Fruit fly (Drosophila melanogaster) whole organism, wandering third instar larva: ENCODE data around the gene Aatf.

ENCODE experiments used
- Abd-B ChIP-seq: fragments of >200 bp; optimal IDR thresholded peaks from 2 replicates; lab custom pipeline; 2017; ENCODE audit warnings: missing biosample characterization, missing genetic modification characterization
- CG32264 ChIP-seq: fragments of 200-800 bp; sonication (Bioruptor generic); optimal IDR thresholded peaks from 2 replicates; lab custom pipeline; 2016; ENCODE audit warnings: missing biosample characterization, missing genetic modification characterization
- CG9705 ChIP-seq: fragments of 200-800 bp; sonication (Bioruptor generic); optimal IDR thresholded peaks from 2 replicates; lab custom pipeline; 2018; ENCODE audit warnings: missing biosample characterization, mild to moderate bottlenecking, missing genetic modification characterization
- CrebA ChIP-seq: fragments of 200-800 bp; sonication (Bioruptor generic); optimal IDR thresholded peaks from 2 replicates; lab custom pipeline; 2016; ENCODE audit warnings: missing biosample characterization, mild to moderate bottlenecking, missing genetic modification characterization, borderline replicate concordance
- Dfd ChIP-seq: fragments of >200 bp; optimal IDR thresholded peaks from 2 replicates; lab custom pipeline; 2017; ENCODE audit warnings: missing biosample characterization, missing genetic modification characterization
- Dif ChIP-seq: fragments of 200-275, 200-300 bp; sonication (Bioruptor generic); optimal IDR thresholded peaks from 2 replicates; lab custom pipeline; 2018; ENCODE audit warnings: missing biosample characterization, missing genetic modification characterization; ENCODE audit not compliant: partially characterized antibody
- GATAd ChIP-seq: sonication (Bioruptor generic); optimal IDR thresholded peaks from 2 replicates; lab custom pipeline; 2016; ENCODE audit warnings: missing biosample characterization, missing genetic modification characterization
- HLH106 ChIP-seq: fragments of 200-800 bp; optimal IDR thresholded peaks from 3 replicates; lab custom pipeline; 2019; ENCODE audit warnings: missing biosample characterization, mild to moderate bottlenecking, missing genetic modification characterization, moderate library complexity
- Hnf4 ChIP-seq: fragments of 200-800 bp; sonication (Bioruptor generic); optimal IDR thresholded peaks from 2 replicates; lab custom pipeline; 2016; ENCODE audit warnings: missing biosample characterization, mild to moderate bottlenecking, missing genetic modification characterization
- Hr78 ChIP-seq: fragments of >200 bp; optimal IDR thresholded peaks from 2 replicates; lab custom pipeline; 2017; ENCODE audit warnings: missing biosample characterization, missing genetic modification characterization
- Hr83 ChIP-seq: fragments of 200-300 bp; sonication (Bioruptor generic); optimal IDR thresholded peaks from 2 replicates; lab custom pipeline; 2016; ENCODE audit warnings: missing biosample characterization, mild to moderate bottlenecking, missing genetic modification characterization, moderate library complexity; ENCODE audit not compliant: poor library complexity, severe bottlenecking
- Jra ChIP-seq: sonication (Bioruptor generic); optimal IDR thresholded peaks from 2 replicates; lab custom pipeline; 2016; ENCODE audit warnings: missing biosample characterization, missing genetic modification characterization
- Mio ChIP-seq: sonication (Bioruptor generic); optimal IDR thresholded peaks from 2 replicates; lab custom pipeline; 2016; ENCODE audit warnings: missing biosample characterization, missing genetic modification characterization
- Myc ChIP-seq: fragments of >200 bp; optimal IDR thresholded peaks from 2 replicates; lab custom pipeline; 2017
- N ChIP-seq: fragments of >200 bp; optimal IDR thresholded peaks from 2 replicates; lab custom pipeline; 2018; ENCODE audit warnings: missing biosample characterization, missing external identifiers, missing genetic modification characterization
- OdsH ChIP-seq: fragments of 200-800 bp; sonication (Bioruptor generic); optimal IDR thresholded peaks from 2 replicates; lab custom pipeline; 2016; ENCODE audit warnings: missing biosample characterization, mild to moderate bottlenecking, missing genetic modification characterization
- Rel ChIP-seq, 2 experiments: fragments of 200-800 bp; sonication (Bioruptor generic) in 1 of 2; optimal IDR thresholded peaks; 2 replicates in 1 of 2; 3 replicates in 1 of 2; lab custom pipeline; 2016 to 2019; ENCODE audit warnings: mild to moderate bottlenecking in 2 of 2, missing biosample characterization in 2 of 2, missing genetic modification characterization in 2 of 2, moderate library complexity in 1 of 2
- Sp1 ChIP-seq: fragments of 200-800 bp; sonication (Bioruptor generic); optimal IDR thresholded peaks from 3 replicates; lab custom pipeline; 2019; ENCODE audit warnings: missing biosample characterization, mild to moderate bottlenecking, missing genetic modification characterization, moderate library complexity
- Vsx2 ChIP-seq: fragments of 200-300, 225-300 bp; sonication (Bioruptor generic); optimal IDR thresholded peaks from 2 replicates; lab custom pipeline; 2018; ENCODE audit warnings: missing biosample characterization, missing genetic modification characterization; ENCODE audit not compliant: partially characterized antibody
- br ChIP-seq: fragments of 200-800 bp; sonication (Bioruptor generic); optimal IDR thresholded peaks from 2 replicates; lab custom pipeline; 2016; ENCODE audit warnings: missing biosample characterization, missing genetic modification characterization
- brk ChIP-seq: fragments of 200-800 bp; sonication (Bioruptor generic); optimal IDR thresholded peaks from 2 replicates; lab custom pipeline; 2016; ENCODE audit warnings: missing biosample characterization, mild to moderate bottlenecking, missing genetic modification characterization
- dl ChIP-seq, 2 experiments: fragments of 175-275, 200-275 bp in 1 of 2; fragments of 200-275 bp in 1 of 2; sonication (Bioruptor generic); optimal IDR thresholded peaks; lab custom pipeline; 2018; ENCODE audit warnings: mild to moderate bottlenecking in 2 of 2, missing biosample characterization in 2 of 2, missing genetic modification characterization in 2 of 2, moderate library complexity in 2 of 2; ENCODE audit not compliant: partially characterized antibody in 2 of 2, insufficient read depth in 1 of 2
- dmrt93B ChIP-seq: fragments of 200-800 bp; sonication (Bioruptor generic); optimal IDR thresholded peaks from 2 replicates; lab custom pipeline; 2018; ENCODE audit warnings: missing biosample characterization, mild to moderate bottlenecking, missing genetic modification characterization
- dsf ChIP-seq: sonication (Bioruptor generic); optimal IDR thresholded peaks from 2 replicates; lab custom pipeline; 2016; ENCODE audit warnings: missing biosample characterization, missing genetic modification characterization, borderline replicate concordance
- ey ChIP-seq: fragments of 200-800 bp; sonication (Bioruptor generic); optimal IDR thresholded peaks from 2 replicates; lab custom pipeline; 2016; ENCODE audit warnings: missing biosample characterization, missing genetic modification characterization
- foxo ChIP-seq, 2 experiments: fragments of 200-800 bp; sonication (Bioruptor generic); optimal IDR thresholded peaks; 2 replicates in 1 of 2; 3 replicates in 1 of 2; lab custom pipeline; 2016 to 2017; ENCODE audit warnings: missing biosample characterization in 2 of 2, missing genetic modification characterization in 2 of 2
- fru ChIP-seq: fragments of 200-800 bp; sonication (Bioruptor generic); optimal IDR thresholded peaks from 3 replicates; lab custom pipeline; 2016; ENCODE audit warnings: missing biosample characterization, mild to moderate bottlenecking, missing genetic modification characterization
- h ChIP-seq: fragments of 200-800 bp; sonication (Bioruptor generic); optimal IDR thresholded peaks from 3 replicates; lab custom pipeline; 2016; ENCODE audit warnings: missing biosample characterization, mild to moderate bottlenecking, missing genetic modification characterization
- jim ChIP-seq: fragments of 175-275, 200-325 bp; sonication (Bioruptor generic); optimal IDR thresholded peaks from 2 replicates; lab custom pipeline; 2016; ENCODE audit warnings: missing biosample characterization, mild to moderate bottlenecking, missing genetic modification characterization
- lola ChIP-seq: fragments of >200 bp; optimal IDR thresholded peaks from 2 replicates; lab custom pipeline; 2017; ENCODE audit warnings: missing biosample characterization, missing genetic modification characterization
- pan ChIP-seq: fragments of >200 bp; optimal IDR thresholded peaks from 2 replicates; lab custom pipeline; 2017
- psq ChIP-seq: fragments of 200-800 bp; sonication (Bioruptor generic); optimal IDR thresholded peaks from 3 replicates; lab custom pipeline; 2017; ENCODE audit warnings: missing biosample characterization, mild to moderate bottlenecking, missing genetic modification characterization, moderate library complexity
- rgr ChIP-seq: fragments of 200-800 bp; sonication (Bioruptor generic); optimal IDR thresholded peaks from 3 replicates; lab custom pipeline; 2016; ENCODE audit warnings: missing biosample characterization, mild to moderate bottlenecking, missing genetic modification characterization
- sage ChIP-seq: fragments of 200-800 bp; sonication (Bioruptor generic); optimal IDR thresholded peaks from 2 replicates; lab custom pipeline; 2016; ENCODE audit warnings: missing biosample characterization, mild to moderate bottlenecking, missing genetic modification characterization
- sv ChIP-seq: fragments of 200-800 bp; sonication (Bioruptor generic); optimal IDR thresholded peaks from 3 replicates; lab custom pipeline; 2016; ENCODE audit warnings: missing biosample characterization, missing genetic modification characterization
- tai ChIP-seq: sonication (Bioruptor generic); optimal IDR thresholded peaks from 2 replicates; lab custom pipeline; 2016; ENCODE audit warnings: missing biosample characterization, missing genetic modification characterization
- usp ChIP-seq: fragments of >200 bp; optimal IDR thresholded peaks from 2 replicates; lab custom pipeline; 2017; ENCODE audit warnings: missing biosample characterization, missing genetic modification characterization
- woc ChIP-seq: sonication (Bioruptor generic); optimal IDR thresholded peaks from 2 replicates; lab custom pipeline; 2016; ENCODE audit warnings: missing biosample characterization, mild to moderate bottlenecking, missing genetic modification characterization

The Aatf gene

DNA sequence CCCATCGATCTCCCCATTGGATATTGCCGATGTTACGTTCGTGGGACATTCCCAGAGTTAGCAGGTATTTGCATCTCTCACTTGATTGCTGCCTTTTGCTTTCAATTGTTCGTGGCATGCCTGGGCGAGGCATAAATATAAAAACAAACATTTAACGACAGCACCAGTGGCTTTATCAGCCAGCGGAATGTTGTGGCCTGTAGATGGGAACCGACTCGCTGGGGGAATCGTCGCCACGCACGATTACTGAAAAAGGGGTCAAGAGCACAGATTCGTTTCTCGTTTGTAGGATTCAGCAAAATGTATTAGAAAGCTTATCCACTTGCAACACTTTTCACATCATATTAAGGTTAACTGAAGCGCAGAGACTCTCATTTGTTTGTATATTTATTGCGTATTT, 46.0 kb upstream of the Aatf start:
- TF ChIP-seq dsf = no peak
- TF ChIP-seq sv = no peak
- no peak for TF ChIP-seq rgr (GFP tag; lab: Kevin White, UChicago)
- no peak for TF ChIP-seq br (GFP tag; lab: Kevin White, UChicago)
- no peak for TF ChIP-seq fru (GFP tag; lab: Kevin White, UChicago)
- TF ChIP-seq, all 38 proteins: peak for 0

- TF ChIP-seq Dfd (GFP tag; lab: Kevin White, UChicago) (no peak), ey (GFP tag; lab: Kevin White, UChicago) (peak; percentile 77), foxo (GFP tag; optimal IDR thresholded peaks at IDR 0.05; lab: Kevin White, UChicago) (peak; percentile 15 to 74), N (GFP tag; lab: Kevin White, UChicago) (no peak), tai (no peak), GATAd (GFP tag; lab: Kevin White, UChicago) (no peak), Hnf4 (peak; percentile 62), Sp1 (GFP tag; lab: Kevin White, UChicago) (peak; percentile 36), dsf (peak; percentile 37), lola (GFP tag; lab: Kevin White, UChicago) (no peak), HLH106 (tag; lab: Kevin White, UChicago) (peak; percentile 55), dl (GFP tag; optimal IDR thresholded peaks at IDR 0.05; lab: Kevin White, UChicago; ENCODE audit: insufficient read depth in 1 of 2, partially characterized antibody in 2 of 2) (peak; percentile 7 to 37), CG9705 (GFP tag; lab: Kevin White, UChicago) (peak; percentile 54), Mio (GFP tag; lab: Kevin White, UChicago) (no peak), Jra (GFP tag; lab: Kevin White, UChicago) (peak; percentile 52), woc (peak; percentile 76), Hr83 (GFP tag; lab: Kevin White, UChicago) (peak; percentile 15), usp (GFP tag; lab: Kevin White, UChicago) (no peak), Myc (lab: Kevin White, UChicago) (no peak), Hr78 (GFP tag; lab: Kevin White, UChicago) (no peak), CrebA (no peak), Abd-B (GFP tag; lab: Kevin White, UChicago) (no peak), h (GFP tag; lab: Kevin White, UChicago) (peak; percentile 77), brk (GFP tag; lab: Kevin White, UChicago) (no peak), sage (GFP tag; lab: Kevin White, UChicago) (no peak), Vsx2 (GFP tag; lab: Kevin White, UChicago) (no peak), br (GFP tag; lab: Kevin White, UChicago) (peak; percentile 64), Dif (GFP tag; lab: Kevin White, UChicago) (peak; percentile 67), CG32264 (no peak), dmrt93B (GFP tag; lab: Kevin White, UChicago) (no peak), jim (no peak), sv (peak; percentile 13), OdsH (GFP tag; lab: Kevin White, UChicago) (peak; percentile 72), pan (lab: Kevin White, UChicago) (no peak), fru (GFP tag; lab: Kevin White, UChicago) (no peak), psq (GFP tag; lab: Kevin White, UChicago) (peak; percentile 98), Rel (GFP tag; optimal IDR thresholded peaks at IDR 0.05; lab: Kevin White, UChicago) (no peak), Rel (tag; optimal IDR thresholded peaks at IDR 0.05; lab: Kevin White, UChicago) (peak; percentile 99), rgr (GFP tag; lab: Kevin White, UChicago) (peak; percentile 71)
These were observed 44.0 kb upstream of the Aatf start, which contains the start of gene Spn27A for dm6 chr2L:6673211-6674012. Gene Spn27A (minus strand): TSS chr2L:6673347.
